Worm (Caenorhabditis elegans) whole organism, early embryonic: ENCODE data around the gene scl-2.

Experiments used
- B0310.2 ChIP-seq: sonication (generic microtip); optimal IDR thresholded peaks from 2 replicates; lab custom pipeline; 2016; ENCODE audit warnings: mild to moderate bottlenecking, missing genetic modification characterization, missing compliant biosample characterization
- F13C5.2 ChIP-seq: sonication (generic microtip); optimal IDR thresholded peaks from 2 replicates; lab custom pipeline; 2017; ENCODE audit warnings: mild to moderate bottlenecking, missing genetic modification characterization, inconsistent platforms, missing compliant biosample characterization
- aly-1 ChIP-seq: sonication (generic microtip); optimal IDR thresholded peaks from 2 replicates; lab custom pipeline; 2016; ENCODE audit warnings: missing genetic modification characterization, missing compliant biosample characterization
- ama-1 ChIP-seq: fragments of 150-350 bp; optimal IDR thresholded peaks from 2 replicates; lab custom pipeline; 2014
- ceh-13 ChIP-seq: fragments of 200-800 bp; sonication (Bioruptor generic); optimal IDR thresholded peaks from 2 replicates; lab custom pipeline; 2018; ENCODE audit warnings: mild to moderate bottlenecking, missing genetic modification characterization, missing compliant biosample characterization
- ceh-36 ChIP-seq: sonication (generic microtip); optimal IDR thresholded peaks from 2 replicates; lab custom pipeline; 2016; ENCODE audit warnings: missing genetic modification characterization, inconsistent platforms, missing compliant biosample characterization
- ets-7 ChIP-seq: sonication (generic microtip); optimal IDR thresholded peaks from 2 replicates; lab custom pipeline; 2016; ENCODE audit warnings: missing genotype, missing genetic modification characterization, missing compliant biosample characterization
- flt-1 ChIP-seq: fragments of 200-800 bp; sonication (Bioruptor generic); IDR thresholded peaks from 2 replicates; pipeline ENCODE4 v1.3.6; 2022; ENCODE audit warnings: missing genetic modification characterization, missing compliant biosample characterization
- hmbx-1 ChIP-seq: sonication (generic microtip); optimal IDR thresholded peaks from 2 replicates; lab custom pipeline; 2016; ENCODE audit warnings: mild to moderate bottlenecking, missing genetic modification characterization, missing compliant biosample characterization
- hmg-4 ChIP-seq: fragments of 200-800 bp; sonication (Bioruptor generic); optimal IDR thresholded peaks from 2 replicates; lab custom pipeline; 2018; ENCODE audit warnings: mild to moderate bottlenecking, missing genetic modification characterization, missing compliant biosample characterization
- hnd-1 ChIP-seq: sonication (generic microtip); optimal IDR thresholded peaks from 2 replicates; lab custom pipeline; 2016; ENCODE audit warnings: missing genetic modification characterization, missing compliant biosample characterization
- pes-1 ChIP-seq: fragments of 200-800 bp; sonication (Bioruptor generic); IDR thresholded peaks from 2 replicates; pipeline ENCODE4 v1.3.6; 2022; ENCODE audit warnings: missing genetic modification reagents, missing genetic modification characterization, missing compliant biosample characterization
- scrt-1 ChIP-seq: fragments of 200-800 bp; sonication (Bioruptor generic); IDR thresholded peaks from 2 replicates; pipeline ENCODE4 v1.3.6; 2022; ENCODE audit warnings: missing genetic modification characterization, missing compliant biosample characterization
- sea-1 ChIP-seq: fragments of 200-800 bp; sonication (Bioruptor generic); conservative IDR thresholded peaks from 2 replicates; pipeline ENCODE4 v1.3.6; 2022; ENCODE audit warnings: missing genetic modification characterization, missing compliant biosample characterization
- tbx-11 ChIP-seq: fragments of 200-800 bp; sonication (Bioruptor generic); IDR thresholded peaks from 2 replicates; pipeline ENCODE4 v1.3.6; 2022; ENCODE audit warnings: missing genetic modification characterization, missing compliant biosample characterization
- tbx-37 ChIP-seq: fragments of 200-800 bp; sonication (Bioruptor generic); conservative IDR thresholded peaks from 2 replicates; pipeline ENCODE4 v1.3.6; 2022; ENCODE audit warnings: missing genetic modification reagents, missing genetic modification characterization, missing compliant biosample characterization
- tra-4 ChIP-seq: sonication (generic microtip); optimal IDR thresholded peaks from 2 replicates; lab custom pipeline; 2017; ENCODE audit warnings: missing genetic modification characterization, missing compliant biosample characterization

The scl-2 gene

DNA sequence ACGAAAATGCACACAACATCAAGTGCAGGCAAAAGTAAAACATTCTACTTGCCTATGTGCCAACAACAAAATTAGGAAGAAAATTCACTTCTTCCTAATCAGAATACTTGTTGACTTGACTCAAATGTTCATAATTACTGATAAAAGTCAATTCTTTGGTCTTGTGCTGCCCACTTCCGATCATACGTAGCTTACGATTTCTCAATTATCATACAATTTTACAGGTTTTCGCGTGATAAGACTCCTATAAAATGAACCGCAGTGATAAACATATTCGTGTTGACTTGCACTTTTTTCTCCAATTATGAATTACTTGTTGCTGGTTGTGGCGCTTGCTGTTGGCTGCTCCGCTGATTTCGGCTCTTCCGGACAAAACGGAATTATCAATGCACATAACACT lies at the start of gene scl-2:
Gene scl-2, plus strand, starts transcription at position 293 of the 400 bp plus-strand sequence.
- no peak for TF ChIP-seq tbx-37
- no peak for TF ChIP-seq sea-1
- no peak for TF ChIP-seq pes-1 (GFP tag; lab: Robert Waterston, UW)
- no peak for TF ChIP-seq ceh-36 (tag; lab: Kevin White, UChicago)
- TF ChIP-seq hnd-1 (tag; lab: Kevin White, UChicago), result no peak
- no peak for TF ChIP-seq flt-1 (GFP tag; lab: Robert Waterston, UW)

DNA sequence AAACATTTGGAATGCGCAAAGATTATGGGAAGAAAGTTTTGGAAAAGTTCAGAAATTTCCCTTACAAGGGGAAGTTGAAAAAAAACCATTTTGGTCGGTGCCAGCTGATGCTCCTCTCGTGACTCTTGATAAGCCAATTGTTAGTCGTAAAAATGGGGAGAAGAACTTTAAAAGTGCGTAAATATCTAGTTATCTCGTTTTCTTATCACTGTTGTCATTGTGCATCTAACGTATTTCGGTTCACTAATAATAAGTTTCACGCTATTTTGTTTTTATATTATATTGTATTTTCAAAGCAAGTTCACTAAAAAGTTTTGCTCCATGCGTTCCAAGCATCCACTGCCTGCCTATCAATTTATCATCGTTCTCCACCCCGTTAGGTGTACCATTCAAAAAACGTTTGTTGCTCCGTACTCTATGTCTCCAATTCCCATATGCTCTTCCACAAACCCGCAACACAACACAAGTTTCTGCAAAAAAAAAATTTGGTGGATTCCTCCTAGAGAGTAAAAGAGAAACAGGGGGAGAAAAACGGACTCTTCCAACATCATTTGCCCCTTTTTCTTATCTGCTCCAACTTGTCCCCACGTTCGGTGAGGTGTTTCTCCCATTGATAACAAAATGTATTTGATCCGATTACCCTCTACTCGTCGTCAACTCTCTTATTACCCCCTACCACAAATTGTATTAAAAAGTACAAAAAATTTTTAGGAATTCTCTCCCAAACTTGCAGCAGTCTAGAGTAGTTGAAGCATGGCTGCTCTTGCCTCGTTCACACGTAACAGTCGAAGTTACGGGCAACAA lies 48.9 kb upstream of the scl-2 start, which contains the start of gene mbk-2:
Gene mbk-2, plus strand, starts transcription at position 754 of the 804 bp plus-strand sequence.
- TF ChIP-seq sea-1, result no peak
- no peak for TF ChIP-seq ceh-36 (tag; lab: Kevin White, UChicago)
- TF ChIP-seq tbx-11 (GFP tag; lab: Robert Waterston, UW), result no peak
- no peak for TF ChIP-seq ets-7 (tag; lab: Kevin White, UChicago)
- no peak for TF ChIP-seq ama-1 (lab: Kevin White, UChicago)
- TF ChIP-seq pes-1 (GFP tag; lab: Robert Waterston, UW), result no peak
- TF ChIP-seq aly-1 (tag; lab: Kevin White, UChicago), result no peak
- no peak for TF ChIP-seq B0310.2 (tag; lab: Kevin White, UChicago)
- TF ChIP-seq tra-4 (tag; lab: Kevin White, UChicago), result no peak
- TF ChIP-seq flt-1 (GFP tag; lab: Robert Waterston, UW), result no peak
- no peak for TF ChIP-seq F13C5.2 (tag; lab: Kevin White, UChicago)
- TF ChIP-seq hmg-4 (GFP tag; lab: Kevin White, UChicago), result no peak
- TF ChIP-seq scrt-1 (GFP tag; lab: Robert Waterston, UW), result no peak

DNA sequence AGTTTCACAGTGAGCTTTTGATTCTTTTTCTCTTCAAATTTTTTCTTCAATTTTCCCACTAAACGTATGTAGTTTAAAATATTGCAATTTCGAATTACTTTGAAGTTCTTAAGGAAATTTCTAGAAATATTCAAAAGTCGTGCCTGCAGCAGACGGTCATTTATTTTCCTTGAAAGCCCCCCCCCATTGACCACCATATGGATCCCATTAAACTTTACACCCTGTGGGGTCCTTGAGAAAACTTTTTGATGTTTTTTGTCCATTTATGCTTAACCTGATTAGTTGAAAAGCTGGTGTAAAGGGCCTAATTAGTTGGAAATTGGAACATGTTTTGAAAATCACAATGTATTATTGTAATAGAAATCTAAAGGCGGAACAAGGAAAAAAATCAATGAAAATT lies 48.0 kb upstream of the scl-2 start:
- TF ChIP-seq F13C5.2 (tag; lab: Kevin White, UChicago) (no peak), flt-1 (GFP tag; lab: Robert Waterston, UW) (no peak), aly-1 (tag; lab: Kevin White, UChicago) (no peak), ceh-36 (tag; lab: Kevin White, UChicago) (no peak), hmg-4 (GFP tag; lab: Kevin White, UChicago) (no peak), tbx-11 (GFP tag; lab: Robert Waterston, UW) (no peak), hnd-1 (tag; lab: Kevin White, UChicago) (no peak), hmbx-1 (tag; lab: Kevin White, UChicago) (no peak), ama-1 (lab: Kevin White, UChicago) (no peak), B0310.2 (tag; lab: Kevin White, UChicago) (no peak), tra-4 (tag; lab: Kevin White, UChicago) (no peak), pes-1 (GFP tag; lab: Robert Waterston, UW) (no peak), sea-1 (no peak), scrt-1 (GFP tag; lab: Robert Waterston, UW) (no peak), ets-7 (tag; lab: Kevin White, UChicago) (no peak), tbx-37 (no peak), ceh-13 (GFP tag; lab: Kevin White, UChicago) (no peak)

DNA sequence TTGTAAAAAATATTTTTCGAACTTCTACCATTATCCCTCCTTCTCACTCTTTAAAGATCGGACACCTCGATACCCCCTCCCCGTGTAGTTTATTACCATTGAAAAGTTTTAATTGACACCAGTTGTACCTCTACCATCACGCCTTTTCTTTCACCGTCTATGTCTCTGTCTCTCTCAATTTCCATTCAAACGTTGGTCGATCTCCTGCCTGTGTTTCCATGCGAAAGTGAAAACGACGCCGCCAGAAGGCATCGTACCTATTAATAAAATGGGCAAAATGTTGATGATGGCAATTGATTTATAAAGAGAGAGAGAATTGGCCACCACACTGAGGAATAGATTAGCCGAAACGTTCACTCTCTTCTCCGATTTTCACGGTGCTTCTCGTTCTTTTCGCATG lies 44.3 kb upstream of the scl-2 start:
- TF ChIP-seq hnd-1 (tag; lab: Kevin White, UChicago) (no peak), hmg-4 (GFP tag; lab: Kevin White, UChicago) (no peak), ceh-36 (tag; lab: Kevin White, UChicago) (no peak), ceh-13 (GFP tag; lab: Kevin White, UChicago) (no peak), tra-4 (tag; lab: Kevin White, UChicago) (no peak), B0310.2 (tag; lab: Kevin White, UChicago) (no peak), sea-1 (no peak), F13C5.2 (tag; lab: Kevin White, UChicago) (no peak), ama-1 (lab: Kevin White, UChicago) (no peak), tbx-37 (no peak), ets-7 (tag; lab: Kevin White, UChicago) (no peak)

DNA sequence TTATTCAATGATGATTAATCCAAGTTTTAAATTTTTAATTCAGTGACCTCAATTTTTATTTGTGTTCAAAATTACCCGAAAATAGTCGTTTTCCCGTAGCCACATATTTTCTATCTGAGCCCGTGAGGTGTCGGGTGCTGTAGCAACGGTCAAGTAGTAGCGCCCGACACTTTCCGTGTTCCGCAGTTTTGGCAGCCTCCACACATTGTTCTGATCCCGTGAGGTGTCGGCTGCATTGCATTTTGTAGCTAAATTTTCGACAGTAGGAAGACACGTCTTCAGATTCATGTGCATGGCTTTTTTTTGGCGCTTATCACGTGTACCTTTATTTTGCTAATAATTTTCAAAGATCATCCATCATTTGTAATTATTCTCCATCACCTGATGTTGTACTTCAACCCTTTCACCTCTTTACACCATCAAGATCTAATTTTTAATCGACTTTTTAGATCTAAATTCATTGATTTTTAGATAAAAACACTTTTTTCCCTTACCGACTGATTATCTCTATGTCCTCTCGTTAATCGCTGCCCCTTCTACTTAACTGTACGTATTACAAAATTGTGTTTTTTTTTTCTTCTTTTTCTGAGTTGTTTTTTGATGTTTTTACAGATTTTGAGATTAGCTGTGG lies 43.7 kb upstream of the scl-2 start:
- TF ChIP-seq tbx-37 (no peak), ceh-36 (tag; lab: Kevin White, UChicago) (no peak)

DNA sequence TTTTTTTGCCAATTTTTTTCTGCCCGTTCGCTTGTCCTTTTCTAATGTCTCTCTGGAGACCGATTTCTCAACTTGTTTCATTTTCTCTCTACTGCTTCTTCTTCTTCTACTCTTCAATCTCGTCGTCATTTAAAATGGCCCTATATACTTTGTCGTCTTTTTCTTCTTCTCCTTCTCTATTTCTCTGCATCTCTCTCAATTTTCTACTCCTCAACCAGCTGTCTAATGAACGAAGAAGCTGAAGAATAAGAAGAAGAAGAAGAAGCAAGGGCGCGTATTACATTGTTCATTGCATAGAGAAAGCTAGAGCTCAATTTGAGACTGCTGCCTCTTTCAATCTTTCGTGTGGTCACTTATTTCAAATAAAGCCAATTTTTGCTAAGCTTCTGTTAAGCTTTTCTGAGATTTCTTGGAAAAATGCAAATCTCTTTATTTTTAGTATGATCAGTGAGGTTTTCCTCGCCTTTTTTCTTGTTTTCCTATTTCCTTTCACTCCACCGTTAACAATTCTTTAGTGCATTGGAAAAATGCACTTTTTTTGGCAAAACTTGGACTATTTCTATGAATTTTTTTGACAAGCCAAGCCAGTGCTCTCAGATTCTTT lies 41.6 kb upstream of the scl-2 start:
- TF ChIP-seq F13C5.2 (tag; lab: Kevin White, UChicago) (no peak), hmg-4 (GFP tag; lab: Kevin White, UChicago) (no peak), tra-4 (tag; lab: Kevin White, UChicago) (no peak), hnd-1 (tag; lab: Kevin White, UChicago) (no peak), sea-1 (no peak), hmbx-1 (tag; lab: Kevin White, UChicago) (no peak), tbx-37 (no peak), aly-1 (tag; lab: Kevin White, UChicago) (no peak), flt-1 (GFP tag; lab: Robert Waterston, UW) (no peak), tbx-11 (GFP tag; lab: Robert Waterston, UW) (no peak), scrt-1 (GFP tag; lab: Robert Waterston, UW) (no peak), ets-7 (tag; lab: Kevin White, UChicago) (no peak), pes-1 (GFP tag; lab: Robert Waterston, UW) (no peak), ama-1 (lab: Kevin White, UChicago) (no peak), B0310.2 (tag; lab: Kevin White, UChicago) (no peak), ceh-36 (tag; lab: Kevin White, UChicago) (no peak)
